Worm (Caenorhabditis elegans) whole organism, L2 larva: ENCODE data around the gene snr-5.

Source experiments
- alr-1 ChIP-seq: fragments of 150-350 bp; optimal IDR thresholded peaks from 2 replicates; lab custom pipeline; 2014; ENCODE audit warnings: missing biosample characterization, missing genetic modification characterization
- aly-2 ChIP-seq: fragments of 150-350 bp; optimal IDR thresholded peaks from 2 replicates; lab custom pipeline; 2014; ENCODE audit warnings: missing biosample characterization, missing genetic modification characterization
- ceh-82 ChIP-seq: fragments of 150-350 bp; optimal IDR thresholded peaks from 2 replicates; lab custom pipeline; 2014; ENCODE audit warnings: missing biosample characterization, missing genetic modification characterization
- lsy-2 ChIP-seq, 2 experiments: fragments of 150-350 bp in 1 of 2; sonication (generic microtip) in 1 of 2; optimal IDR thresholded peaks; 2 replicates each; lab custom pipeline; 2014 to 2017; ENCODE audit warnings: missing biosample characterization in 2 of 2, missing genetic modification characterization in 2 of 2
- nhr-237 ChIP-seq: fragments of 150-350 bp; optimal IDR thresholded peaks from 2 replicates; lab custom pipeline; 2014; ENCODE audit warnings: missing biosample characterization, missing genetic modification characterization
- nhr-6 ChIP-seq: fragments of 150-350 bp; optimal IDR thresholded peaks from 2 replicates; lab custom pipeline; 2014; ENCODE audit warnings: missing biosample characterization, missing genetic modification characterization
- unc-39 ChIP-seq: fragments of 150-350 bp; optimal IDR thresholded peaks from 2 replicates; lab custom pipeline; 2014; ENCODE audit warnings: missing biosample characterization, missing genetic modification characterization

- no peak for TF ChIP-seq alr-1 (tag; lab: Kevin White, UChicago)
- TF ChIP-seq nhr-6 (tag; lab: Kevin White, UChicago) = no peak
- TF ChIP-seq aly-2 (tag; lab: Kevin White, UChicago) = no peak
- no peak for TF ChIP-seq ceh-82 (tag; lab: Kevin White, UChicago)
- TF ChIP-seq unc-39 (tag; lab: Kevin White, UChicago) = no peak
- TF ChIP-seq nhr-237 (tag; lab: Kevin White, UChicago) = no peak
- TF ChIP-seq lsy-2 (tag; optimal IDR thresholded peaks at IDR 0.05; lab: Kevin White, UChicago) = no peak
These were observed 4.7 kb upstream of the snr-5 start, which contains the start of gene tag-307 for ce11 chrIII:7857142-7857541.
